Worm (Caenorhabditis elegans) whole organism, L2 larva: ENCODE measurements around the gene K09F6.7.
"Not testable (repeated sequence)": the region's sequence is repeated elsewhere in the genome, so short reads cannot be mapped to it uniquely, and the experiment has no call there.

ENCODE experiments used
- aly-2 ChIP-seq: fragments of 150-350 bp; optimal IDR thresholded peaks from 2 replicates; lab custom pipeline; 2014; ENCODE audit warnings: missing biosample characterization, missing genetic modification characterization
- ama-1 ChIP-seq: fragments of 150-350 bp; optimal IDR thresholded peaks from 2 replicates; lab custom pipeline; 2018; ENCODE audit warnings: inconsistent platforms
- fos-1 ChIP-seq: fragments of 150-350 bp; optimal IDR thresholded peaks from 2 replicates; lab custom pipeline; 2014; ENCODE audit warnings: missing biosample characterization, missing genetic modification characterization
- lin-13 ChIP-seq: fragments of 150-350 bp; optimal IDR thresholded peaks from 2 replicates; lab custom pipeline; 2014; ENCODE audit warnings: missing biosample characterization, missing genetic modification reagents, missing genetic modification characterization
- nhr-11 ChIP-seq: fragments of 150-350 bp; optimal IDR thresholded peaks from 2 replicates; lab custom pipeline; 2014; ENCODE audit warnings: missing biosample characterization, missing genetic modification characterization
- nhr-6 ChIP-seq: fragments of 150-350 bp; optimal IDR thresholded peaks from 2 replicates; lab custom pipeline; 2014; ENCODE audit warnings: missing biosample characterization, missing genetic modification characterization
- skn-1 ChIP-seq: sonication (generic microtip); optimal IDR thresholded peaks from 2 replicates; lab custom pipeline; 2017; ENCODE audit warnings: missing biosample characterization, missing genetic modification characterization
- snpc-4 ChIP-seq: fragments of 150-350 bp; optimal IDR thresholded peaks from 2 replicates; lab custom pipeline; 2014; ENCODE audit warnings: missing biosample characterization, missing genetic modification characterization
- unc-39 ChIP-seq: fragments of 150-350 bp; optimal IDR thresholded peaks from 2 replicates; lab custom pipeline; 2014; ENCODE audit warnings: missing biosample characterization, missing genetic modification characterization

ce11 chrII:2254861-2255260 lies 37.1 kb downstream of the K09F6.7 start, which contains the start of gene K09F6.3:
- TF ChIP-seq lin-13 (GFP tag; lab: Kevin White, UChicago); aly-2 (tag; lab: Kevin White, UChicago); nhr-6; unc-39 (tag; lab: Kevin White, UChicago); fos-1 (tag; lab: Kevin White, UChicago); nhr-11; skn-1 (tag; lab: Kevin White, UChicago); snpc-4; ama-1 (lab: Kevin White, UChicago): not testable (repeated sequence)
